Worm (Caenorhabditis elegans): ENCODE data around the gene sorf-2.

sorf-2 gene

DNA sequence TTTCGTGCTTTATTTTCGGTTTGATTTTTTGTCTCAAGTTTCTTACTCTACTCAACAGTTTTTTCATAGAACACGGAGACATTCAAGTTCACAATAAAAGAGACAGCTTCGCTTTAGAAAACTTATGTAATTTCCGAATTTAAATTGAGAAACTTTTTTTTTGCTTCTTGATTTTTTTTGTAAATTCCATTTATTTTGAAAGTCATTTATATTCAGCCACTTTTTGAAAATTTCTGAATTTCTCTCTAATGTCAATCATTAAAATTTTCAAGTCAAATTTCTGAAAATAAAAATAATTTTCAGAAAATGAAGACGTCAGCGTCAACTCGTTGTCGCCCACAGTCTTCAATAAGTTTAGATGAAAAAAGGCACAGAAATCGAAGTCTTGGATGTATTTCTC, 38.5 kb upstream of the sorf-2 start, which contains the start of gene T15B12.1:
Gene T15B12.1, plus strand, starts transcription at position 301 of the 400 bp plus-strand sequence.
- TF ChIP-seq pros-1 (tag; optimal IDR thresholded peaks at IDR 0.05), result no peak
- no peak for TF ChIP-seq mec-3 (tag; optimal IDR thresholded peaks at IDR 0.05; ENCODE audit: borderline replicate concordance)
- no peak for TF ChIP-seq eyg-1 (tag; optimal IDR thresholded peaks at IDR 0.05)

- TF ChIP-seq ceh-45 (GFP tag; IDR thresholded peaks at IDR 0.05) (no peak), hlh-13 (GFP tag; optimal IDR thresholded peaks at IDR 0.05) (no peak), ets-4 (tag; optimal IDR thresholded peaks at IDR 0.05) (no peak), pax-1 (tag; optimal IDR thresholded peaks at IDR 0.05) (no peak), fax-1 (tag; optimal IDR thresholded peaks at IDR 0.05) (no peak), ceh-19 (GFP tag; optimal IDR thresholded peaks at IDR 0.05) (no peak), tbx-7 (tag; optimal IDR thresholded peaks at IDR 0.05) (no peak), mec-3 (tag; optimal IDR thresholded peaks at IDR 0.05; ENCODE audit: borderline replicate concordance) (no peak), ztf-16 (tag; optimal IDR thresholded peaks at IDR 0.05) (no peak), ceh-6 (GFP tag; optimal IDR thresholded peaks at IDR 0.05) (no peak), nhr-232 (tag; optimal IDR thresholded peaks at IDR 0.05) (no peak), fkh-6 (tag; optimal IDR thresholded peaks at IDR 0.05) (no peak), dmd-4 (tag; optimal IDR thresholded peaks at IDR 0.05; ENCODE audit: borderline replicate concordance) (no peak)
Measured at ce11 chrIII:5290230-5290629, 36.2 kb upstream of the sorf-2 start.

ce11 chrIII:5291281-5291680, 35.1 kb upstream of the sorf-2 start:
- TF ChIP-seq hlh-6 (tag; optimal IDR thresholded peaks at IDR 0.05) (no peak), nhr-232 (tag; optimal IDR thresholded peaks at IDR 0.05) (no peak), elt-2 (tag; optimal IDR thresholded peaks at IDR 0.05) (peak; percentile 23), npax-4 (tag; optimal IDR thresholded peaks at IDR 0.05) (no peak)

DNA sequence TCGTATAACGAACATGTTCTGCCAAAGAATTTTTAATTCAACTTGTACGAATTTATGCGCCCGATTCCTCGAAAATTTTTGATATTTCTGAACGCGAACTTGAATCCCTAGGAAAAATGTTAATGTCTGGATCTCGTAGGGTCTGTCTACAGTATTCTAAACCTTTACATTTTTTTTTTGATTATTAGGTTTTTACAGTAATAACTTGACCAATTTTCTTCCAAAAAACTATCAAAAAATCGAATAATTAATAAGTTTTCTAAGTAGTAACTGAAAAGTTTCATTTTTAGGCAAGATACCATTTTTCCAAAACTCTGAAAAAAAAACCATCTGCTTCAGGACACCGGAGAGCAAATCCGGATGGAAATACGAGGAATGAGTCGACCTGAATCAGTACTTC, 32.1 kb upstream of the sorf-2 start:
- no peak for TF ChIP-seq sox-4 (tag; optimal IDR thresholded peaks at IDR 0.05)
- no peak for TF ChIP-seq nhr-232 (tag; optimal IDR thresholded peaks at IDR 0.05)
- TF ChIP-seq C08G9.2 (tag; optimal IDR thresholded peaks at IDR 0.05), result no peak
- TF ChIP-seq ceh-14 (tag; optimal IDR thresholded peaks at IDR 0.05), result no peak
- no peak for TF ChIP-seq ceh-19 (GFP tag; optimal IDR thresholded peaks at IDR 0.05)
- TF ChIP-seq hlh-8 (tag; optimal IDR thresholded peaks at IDR 0.05), result no peak
- no peak for TF ChIP-seq zip-5 (tag; optimal IDR thresholded peaks at IDR 0.05)
- no peak for TF ChIP-seq ceh-34 (tag; optimal IDR thresholded peaks at IDR 0.05)
- TF ChIP-seq K02D7.2 (tag; optimal IDR thresholded peaks at IDR 0.05), result no peak

DNA sequence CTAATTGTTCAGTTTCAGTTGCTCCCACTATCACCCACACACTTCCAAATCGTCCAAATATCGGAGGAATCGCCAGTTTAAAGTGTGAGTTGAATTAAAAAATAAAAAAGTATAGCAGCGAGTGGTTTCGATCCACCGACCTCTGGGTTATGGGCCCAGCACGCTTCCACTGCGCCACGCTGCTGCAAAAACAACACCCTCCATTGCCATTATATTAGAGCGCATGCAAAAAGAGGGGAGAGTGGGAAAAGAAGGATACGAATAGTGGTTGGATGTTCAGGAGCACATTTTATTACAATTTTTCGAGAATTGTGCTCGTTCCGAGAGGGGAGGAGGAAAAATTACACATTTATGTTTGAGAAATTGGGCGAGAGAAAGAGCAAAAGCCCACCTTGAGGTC, 31.6 kb upstream of the sorf-2 start:
- no peak for TF ChIP-seq ama-1 (optimal IDR thresholded peaks at IDR 0.05)
- TF ChIP-seq fax-1 (tag; optimal IDR thresholded peaks at IDR 0.05), result peak; percentile 87
- peak; percentile 81 for TF ChIP-seq ztf-16 (tag; optimal IDR thresholded peaks at IDR 0.05)
- peak; percentile 77 for TF ChIP-seq madf-2 (tag; optimal IDR thresholded peaks at IDR 0.05)
- peak; percentile 80 for TF ChIP-seq Y22D7AL.16 (tag; optimal IDR thresholded peaks at IDR 0.05)
- TF ChIP-seq unc-55 (GFP tag; optimal IDR thresholded peaks at IDR 0.05), result no peak
- peak; percentile 91 for TF ChIP-seq F13H6.1 (tag; optimal IDR thresholded peaks at IDR 0.05)
- peak; percentile 13 for TF ChIP-seq tbx-7 (tag; optimal IDR thresholded peaks at IDR 0.05)
- TF ChIP-seq hlh-6 (tag; optimal IDR thresholded peaks at IDR 0.05), result peak; percentile 94
- TF ChIP-seq elt-2 (tag; optimal IDR thresholded peaks at IDR 0.05), result peak; percentile 84
- TF ChIP-seq ceh-19 (GFP tag; optimal IDR thresholded peaks at IDR 0.05), result peak; percentile 87
- peak; percentile 90 for TF ChIP-seq che-1 (tag; optimal IDR thresholded peaks at IDR 0.05)
- TF ChIP-seq pat-9 (tag; optimal IDR thresholded peaks at IDR 0.05), result peak; percentile 88
- TF ChIP-seq pha-2 (tag; optimal IDR thresholded peaks at IDR 0.05), result peak; percentile 92
- TF ChIP-seq C08G9.2 (tag; optimal IDR thresholded peaks at IDR 0.05), result peak; percentile 83
- TF ChIP-seq ceh-45 (GFP tag; IDR thresholded peaks at IDR 0.05), result peak; percentile 80
- peak; percentile 80 for TF ChIP-seq K02D7.2 (tag; optimal IDR thresholded peaks at IDR 0.05)
- peak; percentile 80 for TF ChIP-seq ceh-2 (tag; optimal IDR thresholded peaks at IDR 0.05)
- TF ChIP-seq dve-1 (tag; optimal IDR thresholded peaks at IDR 0.05), result peak; percentile 73
- TF ChIP-seq sox-2 (GFP tag; IDR thresholded peaks at IDR 0.05), result peak; percentile 78
- no peak for TF ChIP-seq nhr-11 (tag; optimal IDR thresholded peaks at IDR 0.05)
- peak; percentile 94 for TF ChIP-seq ceh-34 (tag; optimal IDR thresholded peaks at IDR 0.05)
- no peak for TF ChIP-seq ceh-22 (tag; optimal IDR thresholded peaks at IDR 0.05)
- TF ChIP-seq hlh-30 (tag; optimal IDR thresholded peaks at IDR 0.05; ENCODE audit: insufficient read depth), result peak; percentile 33
- TF ChIP-seq odd-2 (tag; optimal IDR thresholded peaks at IDR 0.05), result peak; percentile 67
- peak; percentile 61 for TF ChIP-seq ahr-1 (tag; optimal IDR thresholded peaks at IDR 0.05)
- peak; percentile 82 for TF ChIP-seq rnt-1 (tag; optimal IDR thresholded peaks at IDR 0.05)
- TF ChIP-seq syd-9 (tag; optimal IDR thresholded peaks at IDR 0.05), result peak; percentile 91
- TF ChIP-seq mec-3 (tag; optimal IDR thresholded peaks at IDR 0.05; ENCODE audit: borderline replicate concordance), result peak; percentile 44
- peak; percentile 68 for TF ChIP-seq nfya-1 (tag; optimal IDR thresholded peaks at IDR 0.05)
- TF ChIP-seq fkh-6 (tag; optimal IDR thresholded peaks at IDR 0.05), result peak; percentile 89
